Worm (Caenorhabditis elegans) whole organism, late embryonic: Measurements from ENCODE around the gene F41G3.10.

Experiments used
- K09A11.1 ChIP-seq: sonication (generic microtip); optimal IDR thresholded peaks from 2 replicates; lab custom pipeline; 2017; ENCODE audit warnings: antibody characterized with exemption, mild to moderate bottlenecking, missing genetic modification characterization, missing compliant biosample characterization; ENCODE audit not compliant: insufficient read depth
- ama-1 ChIP-seq: fragments of 150-350 bp; optimal IDR thresholded peaks from 2 replicates; lab custom pipeline; 2014
- ceh-19 ChIP-seq: fragments of 200-800 bp; sonication (Bioruptor generic); optimal IDR thresholded peaks from 2 replicates; lab custom pipeline; 2018; ENCODE audit warnings: mild to moderate bottlenecking, missing genetic modification characterization, missing compliant biosample characterization
- ceh-34 ChIP-seq: sonication (generic microtip); optimal IDR thresholded peaks from 2 replicates; lab custom pipeline; 2016; ENCODE audit warnings: mild to moderate bottlenecking, missing genetic modification characterization, missing compliant biosample characterization
- eyg-1 ChIP-seq: sonication (generic microtip); optimal IDR thresholded peaks from 2 replicates; lab custom pipeline; 2016; ENCODE audit warnings: missing genotype, missing genetic modification characterization, missing compliant biosample characterization
- fax-1 ChIP-seq: sonication (generic microtip); optimal IDR thresholded peaks from 2 replicates; lab custom pipeline; 2016; ENCODE audit warnings: missing genotype, missing genetic modification characterization, missing compliant biosample characterization
- fkh-10 ChIP-seq: fragments of 150-350 bp; optimal IDR thresholded peaks from 2 replicates; lab custom pipeline; 2014; ENCODE audit warnings: missing biosample characterization, missing genetic modification reagents, missing genetic modification characterization
- madf-2 ChIP-seq: sonication (generic microtip); optimal IDR thresholded peaks from 2 replicates; lab custom pipeline; 2017; ENCODE audit warnings: missing genetic modification characterization, missing compliant biosample characterization
- pag-3 ChIP-seq: sonication (generic microtip); optimal IDR thresholded peaks from 2 replicates; lab custom pipeline; 2016; ENCODE audit warnings: missing compliant biosample characterization, missing genetic modification characterization, borderline replicate concordance
- pha-4 ChIP-seq: fragments of 150-350 bp; optimal IDR thresholded peaks from 2 replicates; lab custom pipeline; 2018; ENCODE audit warnings: missing biosample characterization, missing genetic modification reagents, missing genetic modification characterization
- unc-42 ChIP-seq: sonication (generic microtip); optimal IDR thresholded peaks from 2 replicates; lab custom pipeline; 2016; ENCODE audit warnings: missing genotype, missing genetic modification characterization, missing compliant biosample characterization
- unc-55 ChIP-seq: sonication (generic microtip); optimal IDR thresholded peaks from 2 replicates; lab custom pipeline; 2017; ENCODE audit warnings: missing biosample characterization, missing genetic modification reagents, missing genetic modification characterization
- zip-5 ChIP-seq: sonication (generic microtip); optimal IDR thresholded peaks from 2 replicates; lab custom pipeline; 2016; ENCODE audit warnings: missing genetic modification characterization, missing compliant biosample characterization

ce11 chrII:6705593-6706228, 43.6 kb downstream of the F41G3.10 start, which contains the start of gene rpy-1:
- TF ChIP-seq ceh-19 = no peak
- TF ChIP-seq zip-5 = no peak
- no peak for TF ChIP-seq eyg-1 (tag; lab: Kevin White, UChicago)
- TF ChIP-seq ama-1 = no peak
- TF ChIP-seq K09A11.1 (tag; lab: Kevin White, UChicago) = no peak
- peak; percentile 66 for TF ChIP-seq unc-55
- TF ChIP-seq fax-1 (tag; lab: Kevin White, UChicago) = no peak
- TF ChIP-seq fkh-10 (GFP tag; lab: Kevin White, UChicago) = no peak
- TF ChIP-seq ceh-34 (tag; lab: Kevin White, UChicago) = no peak
- TF ChIP-seq pag-3 (tag; lab: Kevin White, UChicago) = no peak
- no peak for TF ChIP-seq madf-2 (tag; lab: Kevin White, UChicago)
- TF ChIP-seq pha-4 (tag; lab: Kevin White, UChicago) = no peak
- no peak for TF ChIP-seq unc-42 (tag; lab: Kevin White, UChicago)
